Comparison of ENCODE assay signal across 2 fruit fly cellular contexts in the genomic region with DNA sequence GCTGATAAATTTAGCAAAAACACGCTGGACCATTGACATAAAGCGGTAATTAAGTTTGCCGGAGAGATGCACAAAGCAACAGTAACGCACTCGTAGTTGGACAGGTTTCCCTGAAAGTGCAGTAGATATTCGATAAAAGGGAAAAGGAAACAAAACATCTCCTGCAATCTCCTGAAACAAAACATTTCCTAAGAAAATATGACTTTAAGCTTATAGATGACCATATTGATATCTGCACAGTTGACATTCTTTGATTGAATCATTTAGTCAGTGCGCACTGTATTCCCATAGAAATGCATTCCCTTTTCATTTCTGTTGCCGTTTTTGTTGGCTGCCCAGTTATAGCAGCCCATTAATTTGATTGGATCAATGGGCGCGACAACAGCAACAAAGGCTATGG.
A peak's percentile ranks its signal among the peaks of the same experiment; 100 is the strongest.
TF ChIP-seq lines count a peak whose summit lies in the region.

No protein-coding gene starts in this region.

TF ChIP-seq in whole organism, embryonic, 481 proteins besides CTCF, POLR2A, EP300 and RAD21 (continued from another document and continues in another):
- TF ChIP-seq CG13424 (tag; optimal IDR thresholded peaks at IDR 0.05; lab: Kevin White, UChicago) (peak; percentile 71), gsb-n (tag; optimal IDR thresholded peaks at IDR 0.05; lab: Kevin White, UChicago) (peak; percentile 62), Rx (GFP tag; IDR thresholded peaks at IDR 0.05; lab: Robert Waterston, UW) (peak; percentile 49; the same call in 1 of the 2 replicates), gt (GFP tag; IDR thresholded peaks at IDR 0.05; lab: Robert Waterston, UW) (0 out of 2 replicates have a peak, but pooled peaks have one; percentile 23), tio (GFP tag; optimal IDR thresholded peaks at IDR 0.05; lab: Kevin White, UChicago) (no peak), Mad (GFP tag; optimal IDR thresholded peaks at IDR 0.05; lab: Kevin White, UChicago) (peak; percentile 35), Optix (GFP tag; IDR thresholded peaks at IDR 0.05; lab: Robert Waterston, UW) (no peak), CG16863 (GFP tag; optimal IDR thresholded peaks at IDR 0.05; lab: Kevin White, UChicago) (peak; percentile 63), CG12299 (tag; optimal IDR thresholded peaks at IDR 0.05; lab: Kevin White, UChicago) (no peak), CG10462 (GFP tag; optimal IDR thresholded peaks at IDR 0.05; lab: Kevin White, UChicago) (peak; percentile 21), CG10274 (GFP tag; optimal IDR thresholded peaks at IDR 0.05; lab: Kevin White, UChicago) (no peak), gce (GFP tag; IDR thresholded peaks at IDR 0.05; lab: Robert Waterston, UW) (peak; percentile 45; the same call in 1 of the 3 replicates), Nf-YB (GFP tag; optimal IDR thresholded peaks at IDR 0.05; lab: Kevin White, UChicago) (peak; percentile 65), MESR4 (GFP tag; optimal IDR thresholded peaks at IDR 0.05; lab: Kevin White, UChicago) (no peak), CG10543 (GFP tag; optimal IDR thresholded peaks at IDR 0.05; lab: Kevin White, UChicago) (no peak), Ptx1 (GFP tag; IDR thresholded peaks at IDR 0.05; lab: Robert Waterston, UW) (peak; percentile 36; the same call in 1 of the 2 replicates), CG16815 (GFP tag; optimal IDR thresholded peaks at IDR 0.05; lab: Kevin White, UChicago) (peak; percentile 16), D (optimal IDR thresholded peaks at IDR 0.05; lab: Kevin White, UChicago) (no peak), D (GFP tag; optimal IDR thresholded peaks at IDR 0.05; lab: Kevin White, UChicago) (peak; percentile 28), CG10366 (GFP tag; IDR thresholded peaks at IDR 0.05; lab: Robert Waterston, UW) (peak; percentile 39; the same call in 1 of the 2 replicates), CG8290 (GFP tag; optimal IDR thresholded peaks at IDR 0.05; lab: Kevin White, UChicago) (no peak), CG8290 (tag; optimal IDR thresholded peaks at IDR 0.05; lab: Kevin White, UChicago) (peak in 1 of 2 experiments; percentile 44), peb (GFP tag; IDR thresholded peaks at IDR 0.05; lab: Robert Waterston, UW) (no peak; the same call in 1 of the 2 replicates), jing (GFP tag; optimal IDR thresholded peaks at IDR 0.05; lab: Kevin White, UChicago) (peak; percentile 60), Sox102F (GFP tag; optimal IDR thresholded peaks at IDR 0.05; lab: Kevin White, UChicago) (peak; percentile 86), wdn (GFP tag; IDR thresholded peaks at IDR 0.05; lab: Robert Waterston, UW) (no peak), row (GFP tag; IDR thresholded peaks at IDR 0.05; lab: Robert Waterston, UW) (peak; percentile 60), CG6765 (GFP tag; optimal IDR thresholded peaks at IDR 0.05; lab: Kevin White, UChicago) (no peak), Hr3 (GFP tag; optimal IDR thresholded peaks at IDR 0.05; lab: Kevin White, UChicago) (peak; percentile 18), CG12219 (GFP tag; optimal IDR thresholded peaks at IDR 0.05; lab: Kevin White, UChicago) (peak; percentile 71), sens-2 (GFP tag; IDR thresholded peaks at IDR 0.05; lab: Robert Waterston, UW) (0 out of 2 replicates have a peak, but pooled peaks have one; percentile 45), Hsf (GFP tag; optimal IDR thresholded peaks at IDR 0.05; lab: Kevin White, UChicago) (peak; percentile 45), pum (GFP tag; optimal IDR thresholded peaks at IDR 0.05; lab: Kevin White, UChicago) (peak; percentile 20), HLH3B (GFP tag; IDR thresholded peaks at IDR 0.05; lab: Robert Waterston, UW) (peak; percentile 60), CG3407 (GFP tag; optimal IDR thresholded peaks at IDR 0.05; lab: Kevin White, UChicago) (peak; percentile 47), Dbx (GFP tag; IDR thresholded peaks at IDR 0.05; lab: Robert Waterston, UW) (no peak), dmrt11E (tag; optimal IDR thresholded peaks at IDR 0.05; lab: Kevin White, UChicago) (peak; percentile 69), Dip2 (GFP tag; IDR thresholded peaks at IDR 0.05; lab: Robert Waterston, UW) (no peak), Dfd (GFP tag; optimal IDR thresholded peaks at IDR 0.05; lab: Kevin White, UChicago) (no peak), stc (GFP tag; IDR thresholded peaks at IDR 0.05; lab: Robert Waterston, UW) (no peak), sens (GFP tag; lab: Kevin White, UChicago) (peak; percentile 85), CG42726 (GFP tag; IDR thresholded peaks at IDR 0.05; lab: Robert Waterston, UW; ENCODE audit: partially characterized antibody) (no peak), sim (GFP tag; IDR thresholded peaks at IDR 0.05; lab: Robert Waterston, UW) (0 out of 2 replicates have a peak, but pooled peaks have one; percentile 33), CG33213 (GFP tag; optimal IDR thresholded peaks at IDR 0.05; lab: Kevin White, UChicago) (no peak), CG1024 (GFP tag; IDR thresholded peaks at IDR 0.05; lab: Robert Waterston, UW) (no peak), CG15601 (tag; optimal IDR thresholded peaks at IDR 0.05; lab: Kevin White, UChicago) (peak; percentile 56), hkb (optimal IDR thresholded peaks at IDR 0.05; lab: Kevin White, UChicago) (no peak), hkb (GFP tag; IDR thresholded peaks at IDR 0.05; lab: Robert Waterston, UW) (peak; percentile 40; the same call in 1 of the 2 replicates), mam (GFP tag; optimal IDR thresholded peaks at IDR 0.05; lab: Kevin White, UChicago) (no peak), zfh2 (GFP tag; optimal IDR thresholded peaks at IDR 0.05; lab: Kevin White, UChicago) (no peak), nau (GFP tag; optimal IDR thresholded peaks at IDR 0.05; lab: Kevin White, UChicago) (no peak), CG8765 (GFP tag; IDR thresholded peaks at IDR 0.05; lab: Robert Waterston, UW) (no peak; the same call in 1 of the 2 replicates), CG15269 (tag; optimal IDR thresholded peaks at IDR 0.05; lab: Kevin White, UChicago) (peak; percentile 43), CG11504 (tag; optimal IDR thresholded peaks at IDR 0.05; lab: Kevin White, UChicago) (peak; percentile 58), CG8388 (GFP tag; optimal IDR thresholded peaks at IDR 0.05; lab: Kevin White, UChicago) (peak; percentile 61), Lhr (GFP tag; optimal IDR thresholded peaks at IDR 0.05; lab: Kevin White, UChicago) (peak; percentile 18), nom (GFP tag; optimal IDR thresholded peaks at IDR 0.05; lab: Kevin White, UChicago) (peak; percentile 23), CG1603 (tag; optimal IDR thresholded peaks at IDR 0.05; lab: Kevin White, UChicago) (peak; percentile 87), CG1529 (GFP tag; optimal IDR thresholded peaks at IDR 0.05; lab: Kevin White, UChicago) (peak; percentile 67), CG6689 (GFP tag; IDR thresholded peaks at IDR 0.05; lab: Robert Waterston, UW) (peak; percentile 72), wor (GFP tag; IDR thresholded peaks at IDR 0.05; lab: Robert Waterston, UW) (peak; percentile 56), Hey (tag; optimal IDR thresholded peaks at IDR 0.05; lab: Kevin White, UChicago) (no peak), CG12744 (GFP tag; optimal IDR thresholded peaks at IDR 0.05; lab: Kevin White, UChicago) (no peak)

TF ChIP-seq in whole organism, prepupa, 60 proteins besides CTCF, POLR2A, EP300 and RAD21 (continued from another document):
- TF ChIP-seq CG31627 (GFP tag; optimal IDR thresholded peaks at IDR 0.05; lab: Kevin White, UChicago) = peak; percentile 49
- no peak for TF ChIP-seq fkh (GFP tag; optimal IDR thresholded peaks at IDR 0.05; lab: Kevin White, UChicago)
- TF ChIP-seq vri (GFP tag; optimal IDR thresholded peaks at IDR 0.05; lab: Kevin White, UChicago) = no peak
- TF ChIP-seq CG3032 (tag; optimal IDR thresholded peaks at IDR 0.05; lab: Kevin White, UChicago) = peak; percentile 64
- TF ChIP-seq CG8632 (GFP tag; optimal IDR thresholded peaks at IDR 0.05; lab: Kevin White, UChicago) = peak; percentile 67
- peak; percentile 22 for TF ChIP-seq Ets96B (tag; optimal IDR thresholded peaks at IDR 0.05; lab: Kevin White, UChicago)
- TF ChIP-seq Sox15 (GFP tag; optimal IDR thresholded peaks at IDR 0.05; lab: Kevin White, UChicago) = peak; percentile 73
- peak; percentile 30 for TF ChIP-seq cyc (GFP tag; optimal IDR thresholded peaks at IDR 0.05; lab: Kevin White, UChicago)
- TF ChIP-seq esn (GFP tag; optimal IDR thresholded peaks at IDR 0.05; lab: Kevin White, UChicago) = peak; percentile 42
- TF ChIP-seq CG8319 (GFP tag; optimal IDR thresholded peaks at IDR 0.05; lab: Kevin White, UChicago) = peak; percentile 23
- peak; percentile 59 for TF ChIP-seq CG32006 (GFP tag; optimal IDR thresholded peaks at IDR 0.05; lab: Kevin White, UChicago)
- peak; percentile 13 for TF ChIP-seq topi (GFP tag; optimal IDR thresholded peaks at IDR 0.05; lab: Kevin White, UChicago)
- peak; percentile 81 for TF ChIP-seq acj6 (GFP tag; optimal IDR thresholded peaks at IDR 0.05; lab: Kevin White, UChicago)
- TF ChIP-seq CG6808 (GFP tag; optimal IDR thresholded peaks at IDR 0.05; lab: Kevin White, UChicago) = peak; percentile 64
- TF ChIP-seq CG3919 (GFP tag; optimal IDR thresholded peaks at IDR 0.05; lab: Kevin White, UChicago) = peak; percentile 56
- no peak for TF ChIP-seq CG6854 (GFP tag; optimal IDR thresholded peaks at IDR 0.05; lab: Kevin White, UChicago)
- no peak for TF ChIP-seq Eip93F (GFP tag; optimal IDR thresholded peaks at IDR 0.05; lab: Kevin White, UChicago)
- peak; percentile 19 to 82 for TF ChIP-seq ss (GFP tag; optimal IDR thresholded peaks at IDR 0.05; lab: Kevin White, UChicago)
- TF ChIP-seq CG16779 (tag; optimal IDR thresholded peaks at IDR 0.05; lab: Kevin White, UChicago) = no peak
- TF ChIP-seq CG10631 (GFP tag; optimal IDR thresholded peaks at IDR 0.05; lab: Kevin White, UChicago) = peak; percentile 78
- TF ChIP-seq CG34406 (GFP tag; optimal IDR thresholded peaks at IDR 0.05; lab: Kevin White, UChicago) = peak; percentile 62
- peak; percentile 61 for TF ChIP-seq eg (GFP tag; IDR thresholded peaks at IDR 0.05; lab: Robert Waterston, UW)
- peak; percentile 78 for TF ChIP-seq CG6792 (GFP tag; optimal IDR thresholded peaks at IDR 0.05; lab: Kevin White, UChicago)
- peak; percentile 31; the same call in 1 of the 2 replicates for TF ChIP-seq Gug (GFP tag; IDR thresholded peaks at IDR 0.05; lab: Robert Waterston, UW)
- peak; percentile 30 for TF ChIP-seq Sox102F (GFP tag; optimal IDR thresholded peaks at IDR 0.05; lab: Kevin White, UChicago)
- peak; percentile 74 for TF ChIP-seq svp (GFP tag; lab: Kevin White, UChicago)
- TF ChIP-seq dsx (GFP tag; optimal IDR thresholded peaks at IDR 0.05; lab: Kevin White, UChicago; ENCODE audit: poor library complexity, severe bottlenecking) = peak; percentile 80
- TF ChIP-seq Met (GFP tag; optimal IDR thresholded peaks at IDR 0.05; lab: Kevin White, UChicago) = peak; percentile 42
- TF ChIP-seq CG6163 (GFP tag; IDR thresholded peaks at IDR 0.05; lab: Robert Waterston, UW) = peak; percentile 88
- peak; percentile 76 for TF ChIP-seq achi (GFP tag; optimal IDR thresholded peaks at IDR 0.05; lab: Kevin White, UChicago)
- peak; percentile 57 for TF ChIP-seq Hr39 (GFP tag; optimal IDR thresholded peaks at IDR 0.05; lab: Kevin White, UChicago)
- TF ChIP-seq Ets21C (GFP tag; optimal IDR thresholded peaks at IDR 0.05; lab: Kevin White, UChicago) = peak; percentile 15
- TF ChIP-seq CG4318 (GFP tag; optimal IDR thresholded peaks at IDR 0.05; lab: Kevin White, UChicago) = peak; percentile 42
- TF ChIP-seq Eip75B (GFP tag; optimal IDR thresholded peaks at IDR 0.05; lab: Kevin White, UChicago) = peak; percentile 62
- peak; percentile 63 for TF ChIP-seq Hr4 (GFP tag; optimal IDR thresholded peaks at IDR 0.05; lab: Kevin White, UChicago)
- peak; percentile 79 for TF ChIP-seq OdsH (GFP tag; optimal IDR thresholded peaks at IDR 0.05; lab: Kevin White, UChicago)
- TF ChIP-seq net (GFP tag; optimal IDR thresholded peaks at IDR 0.05; lab: Kevin White, UChicago) = peak; percentile 69
- peak; percentile 75 for TF ChIP-seq Sox14 (GFP tag; optimal IDR thresholded peaks at IDR 0.05; lab: Kevin White, UChicago)
